Fruit fly (Drosophila melanogaster) whole organism, embryonic: Measurements from ENCODE around the gene Gr93d.

Experiments used
- ATbp ChIP-seq: fragments of 200-800 bp; sonication (Bioruptor generic); optimal IDR thresholded peaks from 2 replicates; lab custom pipeline; 2017; ENCODE audit warnings: missing biosample characterization, mild to moderate bottlenecking, missing genetic modification characterization, missing genetic modification reagents
- Blimp-1 ChIP-seq: fragments of 200-800 bp; sonication (Bioruptor generic); optimal IDR thresholded peaks from 3 replicates; lab custom pipeline; 2018; ENCODE audit warnings: missing biosample characterization, missing genetic modification characterization, mild to moderate bottlenecking, moderate library complexity, missing genetic modification reagents
- CG10209 ChIP-seq: fragments of 200-800 bp; sonication (Bioruptor generic); optimal IDR thresholded peaks from 3 replicates; lab custom pipeline; 2017; ENCODE audit warnings: missing biosample characterization, mild to moderate bottlenecking, missing genetic modification characterization, missing genetic modification reagents
- CG10366 ChIP-seq: fragments of 200-800 bp; sonication (Bioruptor generic); IDR thresholded peaks from 2 replicates; pipeline ENCODE4 v1.3.6; 2022; ENCODE audit warnings: missing biosample characterization, missing genetic modification characterization
- CG11504 ChIP-seq: fragments of 200-800 bp; sonication (Bioruptor generic); optimal IDR thresholded peaks from 3 replicates; lab custom pipeline; 2019; ENCODE audit warnings: missing biosample characterization, mild to moderate bottlenecking, missing genetic modification characterization, moderate library complexity
- CG11695 ChIP-seq: fragments of 200-800 bp; sonication (Bioruptor generic); IDR thresholded peaks from 3 replicates; pipeline ENCODE4 v1.3.6; 2022; ENCODE audit warnings: missing biosample characterization, missing genetic modification characterization
- CG12391 ChIP-seq: fragments of 200-800 bp; sonication (Bioruptor generic); optimal IDR thresholded peaks from 3 replicates; lab custom pipeline; 2018; ENCODE audit warnings: missing biosample characterization, mild to moderate bottlenecking, missing genetic modification characterization, moderate library complexity
- CG14441 ChIP-seq: fragments of 200-800 bp; sonication (Bioruptor generic); IDR thresholded peaks from 2 replicates; pipeline ENCODE4 v1.3.6; 2022; ENCODE audit warnings: missing biosample characterization, missing genetic modification characterization
- CG15269 ChIP-seq: fragments of 200-800 bp; sonication (Bioruptor generic); optimal IDR thresholded peaks from 2 replicates; lab custom pipeline; 2018; ENCODE audit warnings: missing biosample characterization, mild to moderate bottlenecking, missing genetic modification characterization, moderate library complexity
- CG16863 ChIP-seq: fragments of 200-800 bp; sonication (Bioruptor generic); optimal IDR thresholded peaks from 3 replicates; lab custom pipeline; 2016; ENCODE audit warnings: missing biosample characterization, missing genetic modification characterization
- CG17328 ChIP-seq: fragments of 200-800 bp; sonication (Bioruptor generic); IDR thresholded peaks from 2 replicates; pipeline ENCODE4 v1.3.6; 2022; ENCODE audit warnings: missing biosample characterization, missing genetic modification characterization
- CG17359 ChIP-seq: fragments of 200-800 bp; sonication (Bioruptor generic); optimal IDR thresholded peaks from 3 replicates; lab custom pipeline; 2018; ENCODE audit warnings: missing biosample characterization, mild to moderate bottlenecking, missing genetic modification characterization, moderate library complexity
- CG17829 ChIP-seq: fragments of 200-800 bp; optimal IDR thresholded peaks from 2 replicates; lab custom pipeline; 2019; ENCODE audit warnings: missing biosample characterization, mild to moderate bottlenecking, missing genetic modification characterization, moderate library complexity
- CG2199 ChIP-seq: fragments of 200-800 bp; sonication (Bioruptor generic); IDR thresholded peaks from 3 replicates; pipeline ENCODE4 v1.3.6; 2022; ENCODE audit warnings: missing biosample characterization, missing genetic modification characterization
- CG2678 ChIP-seq: fragments of 200-800 bp; sonication (Bioruptor generic); optimal IDR thresholded peaks from 3 replicates; lab custom pipeline; 2019; ENCODE audit warnings: missing biosample characterization, mild to moderate bottlenecking, missing genetic modification characterization, moderate library complexity
- CG2712 ChIP-seq: fragments of 200-800 bp; optimal IDR thresholded peaks from 3 replicates; lab custom pipeline; 2019; ENCODE audit warnings: missing biosample characterization, mild to moderate bottlenecking, missing genetic modification characterization, moderate library complexity
- CG2875 ChIP-seq: fragments of 200-800 bp; sonication (Bioruptor generic); optimal IDR thresholded peaks from 2 replicates; lab custom pipeline; 2017; ENCODE audit warnings: missing biosample characterization, mild to moderate bottlenecking, missing genetic modification characterization, missing genetic modification reagents
- CG42726 ChIP-seq: fragments of 200-800 bp; sonication (Bioruptor generic); IDR thresholded peaks from 2 replicates; pipeline ENCODE4 v1.3.6; 2022; ENCODE audit warnings: missing biosample characterization, missing genetic modification characterization; ENCODE audit not compliant: partially characterized antibody
- CG6683 ChIP-seq: fragments of 200-800 bp; sonication (Bioruptor generic); optimal IDR thresholded peaks from 2 replicates; lab custom pipeline; 2017; ENCODE audit warnings: missing biosample characterization, mild to moderate bottlenecking, missing genetic modification characterization, missing genetic modification reagents
- CG6813 ChIP-seq: fragments of 200-800 bp; sonication (Bioruptor generic); optimal IDR thresholded peaks from 2 replicates; lab custom pipeline; 2017; ENCODE audit warnings: missing biosample characterization, missing genetic modification characterization, mild to moderate bottlenecking, moderate library complexity, missing genetic modification reagents
- CG7372 ChIP-seq: fragments of 200-800 bp; sonication (Bioruptor generic); IDR thresholded peaks from 2 replicates; pipeline ENCODE4 v1.3.6; 2022; ENCODE audit warnings: missing biosample characterization, missing genetic modification characterization
- CG7839 ChIP-seq: fragments of 200-800 bp; sonication (Bioruptor generic); optimal IDR thresholded peaks from 3 replicates; lab custom pipeline; 2018; ENCODE audit warnings: missing biosample characterization, mild to moderate bottlenecking, missing genetic modification characterization, moderate library complexity
- CG8089 ChIP-seq: fragments of 200-800 bp; sonication (Bioruptor generic); optimal IDR thresholded peaks from 3 replicates; lab custom pipeline; 2016; ENCODE audit warnings: missing biosample characterization, missing genetic modification characterization
- CoRest ChIP-seq: fragments of 200-800 bp; sonication (Bioruptor generic); optimal IDR thresholded peaks from 3 replicates; lab custom pipeline; 2018; ENCODE audit warnings: missing biosample characterization, mild to moderate bottlenecking, missing genetic modification characterization, moderate library complexity
- Fer3 ChIP-seq: fragments of 200-800 bp; sonication (Bioruptor generic); optimal IDR thresholded peaks from 2 replicates; lab custom pipeline; 2018; ENCODE audit warnings: missing biosample characterization, mild to moderate bottlenecking, missing genetic modification characterization, moderate library complexity
- Hr51 ChIP-seq, 2 experiments: fragments of 200-800 bp; sonication (Bioruptor generic); optimal IDR thresholded peaks; 2 replicates in 1 of 2; 3 replicates in 1 of 2; lab custom pipeline; 2016 to 2018; ENCODE audit warnings: missing biosample characterization in 2 of 2, missing genetic modification characterization in 2 of 2, mild to moderate bottlenecking in 1 of 2, moderate library complexity in 1 of 2
- Oli ChIP-seq: fragments of 200-800 bp; sonication (Bioruptor generic); optimal IDR thresholded peaks from 2 replicates; lab custom pipeline; 2018; ENCODE audit warnings: missing biosample characterization, mild to moderate bottlenecking, missing genetic modification characterization, moderate library complexity
- PHDP ChIP-seq: fragments of 200-800 bp; sonication (Bioruptor generic); optimal IDR thresholded peaks from 3 replicates; lab custom pipeline; 2018; ENCODE audit warnings: missing biosample characterization, mild to moderate bottlenecking, missing genetic modification characterization, moderate library complexity
- Pdp1 ChIP-seq, 2 experiments: fragments of 200-800 bp; sonication (Bioruptor generic); optimal IDR thresholded peaks; 3 replicates each; lab custom pipeline; 2016; ENCODE audit warnings: missing biosample characterization in 2 of 2, missing genetic modification characterization in 2 of 2, mild to moderate bottlenecking in 1 of 2, moderate library complexity in 1 of 2
- Rfx ChIP-seq: fragments of 200-800 bp; sonication (Bioruptor generic); IDR thresholded peaks from 2 replicates; pipeline ENCODE4 v1.3.6; 2022; ENCODE audit warnings: missing biosample characterization, missing genetic modification characterization
- Sox100B ChIP-seq: fragments of 200-800 bp; sonication (Bioruptor generic); optimal IDR thresholded peaks from 3 replicates; lab custom pipeline; 2018; ENCODE audit warnings: missing biosample characterization, mild to moderate bottlenecking, missing genetic modification characterization
- Sox102F ChIP-seq: fragments of 200-800 bp; sonication (Bioruptor generic); optimal IDR thresholded peaks from 2 replicates; lab custom pipeline; 2018; ENCODE audit warnings: missing biosample characterization, mild to moderate bottlenecking, missing genetic modification characterization, moderate library complexity
- Xrp1 ChIP-seq: fragments of 200-800 bp; sonication (Bioruptor generic); IDR thresholded peaks from 2 replicates; pipeline ENCODE4 v1.3.6; 2022; ENCODE audit warnings: missing biosample characterization, missing genetic modification characterization
- ap ChIP-seq: fragments of 200-800 bp; sonication (Bioruptor generic); IDR thresholded peaks from 2 replicates; pipeline ENCODE4 v1.3.6; 2022; ENCODE audit warnings: missing biosample characterization, missing genetic modification characterization
- bowl ChIP-seq: fragments of 200-800 bp; sonication (Bioruptor generic); IDR thresholded peaks from 2 replicates; pipeline ENCODE4 v1.3.6; 2022; ENCODE audit warnings: missing biosample characterization, missing genetic modification characterization
- chm ChIP-seq: fragments of 200-800 bp; sonication (Bioruptor generic); IDR thresholded peaks from 2 replicates; pipeline ENCODE4 v1.3.6; 2022; ENCODE audit warnings: missing biosample characterization, missing genetic modification characterization
- ci ChIP-seq: fragments of 200-800 bp; sonication (Bioruptor generic); IDR thresholded peaks from 3 replicates; pipeline ENCODE4 v1.3.6; 2022; ENCODE audit warnings: missing biosample characterization, missing genetic modification characterization
- dmrt99B ChIP-seq: fragments of 200-800 bp; sonication (Bioruptor generic); optimal IDR thresholded peaks from 2 replicates; lab custom pipeline; 2018; ENCODE audit warnings: missing biosample characterization, mild to moderate bottlenecking, missing genetic modification characterization, moderate library complexity
- fd3F ChIP-seq: fragments of 200-800 bp; sonication (Bioruptor generic); optimal IDR thresholded peaks from 2 replicates; lab custom pipeline; 2018; ENCODE audit warnings: missing biosample characterization, mild to moderate bottlenecking, missing genetic modification characterization, moderate library complexity
- fu2 ChIP-seq: fragments of 200-800 bp; sonication (Bioruptor generic); optimal IDR thresholded peaks from 2 replicates; lab custom pipeline; 2016; ENCODE audit warnings: missing biosample characterization, missing genetic modification characterization
- gem ChIP-seq: fragments of 200-800 bp; sonication (Bioruptor generic); optimal IDR thresholded peaks from 2 replicates; lab custom pipeline; 2019; ENCODE audit warnings: missing biosample characterization, mild to moderate bottlenecking, missing genetic modification characterization, moderate library complexity
- grau ChIP-seq: fragments of 200-800 bp; optimal IDR thresholded peaks from 3 replicates; lab custom pipeline; 2019; ENCODE audit warnings: missing biosample characterization, mild to moderate bottlenecking, missing genetic modification characterization, moderate library complexity
- kay ChIP-seq: fragments of 200-800 bp; sonication (Bioruptor generic); optimal IDR thresholded peaks from 2 replicates; lab custom pipeline; 2016; ENCODE audit warnings: missing biosample characterization, missing genetic modification characterization
- sens ChIP-seq: fragments of 200-800 bp; sonication (Bioruptor generic); peaks from one replicate; lab custom pipeline; 2016; ENCODE audit warnings: missing biosample characterization, missing genetic modification characterization
- sisA ChIP-seq: fragments of 200-800 bp; sonication (Bioruptor generic); IDR thresholded peaks from 2 replicates; pipeline ENCODE4 v1.3.6; 2022; ENCODE audit warnings: missing biosample characterization, missing genetic modification characterization
- tgo ChIP-seq: fragments of 200-800 bp; sonication (Bioruptor generic); IDR thresholded peaks from 3 replicates; pipeline ENCODE4 v1.3.6; 2022; ENCODE audit warnings: missing biosample characterization, missing genetic modification characterization
- tna ChIP-seq: fragments of 200-800 bp; sonication (Bioruptor generic); IDR thresholded peaks from 2 replicates; pipeline ENCODE4 v1.3.6; 2022; ENCODE audit warnings: missing biosample characterization, missing genetic modification characterization; ENCODE audit not compliant: partially characterized antibody
- unpg ChIP-seq: fragments of 200-800 bp; sonication (Bioruptor generic); optimal IDR thresholded peaks from 3 replicates; lab custom pipeline; 2018; ENCODE audit warnings: missing biosample characterization, mild to moderate bottlenecking, missing genetic modification characterization, moderate library complexity

Gene Gr93d

DNA sequence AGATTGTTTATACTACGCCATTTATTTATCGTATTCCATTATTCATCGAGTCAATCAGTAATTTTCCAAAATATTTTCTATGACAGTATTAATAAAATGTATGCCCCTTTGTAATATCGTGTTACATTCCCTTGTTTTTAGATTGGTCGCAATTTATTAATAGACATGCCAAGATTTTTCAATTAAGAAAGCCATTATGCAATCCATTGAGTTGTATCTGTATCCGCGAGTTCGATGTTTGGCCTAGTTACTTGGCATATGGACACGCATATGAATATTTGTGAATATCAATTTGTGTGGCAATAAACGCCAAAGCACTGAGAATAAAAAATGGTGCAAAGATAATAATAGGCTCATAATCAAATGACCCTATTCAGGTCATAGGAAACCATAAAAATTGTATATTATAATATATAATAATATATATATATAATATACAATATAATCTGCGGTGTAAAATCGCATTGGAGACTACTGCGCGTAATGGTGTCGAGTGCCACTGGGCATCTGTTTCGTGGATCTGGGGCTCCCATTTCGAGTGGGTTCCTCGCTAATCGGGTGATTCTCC lies 17.4 kb upstream of the Gr93d start:
- no peak for TF ChIP-seq CG16863
- peak; percentile 4 for TF ChIP-seq CG17829 (tag; lab: Kevin White, UChicago)
- TF ChIP-seq Rfx (GFP tag; lab: Robert Waterston, UW): 0 out of 2 replicates have a peak, but pooled peaks have one; percentile 7
- peak; percentile 33; the same call in 1 of the 2 replicates for TF ChIP-seq bowl (GFP tag; lab: Robert Waterston, UW)
- peak; percentile 17 for TF ChIP-seq Fer3 (tag; lab: Kevin White, UChicago)
- TF ChIP-seq CG17328 (GFP tag; lab: Robert Waterston, UW): peak; percentile 25; the same call in 1 of the 2 replicates
- TF ChIP-seq CG42726: no peak
- peak; percentile 57 for TF ChIP-seq Sox102F (GFP tag; lab: Kevin White, UChicago)
- peak; percentile 14 for TF ChIP-seq ATbp (GFP tag; lab: Kevin White, UChicago)
- TF ChIP-seq fd3F (GFP tag; lab: Kevin White, UChicago): no peak
- peak in 1 of 2 experiments; percentile 79 for TF ChIP-seq Pdp1 (GFP tag; optimal IDR thresholded peaks at IDR 0.05; lab: Kevin White, UChicago)
- TF ChIP-seq fu2: no peak
- no peak for TF ChIP-seq CG11695 (GFP tag; lab: Robert Waterston, UW)
- TF ChIP-seq CG2678 (tag; lab: Kevin White, UChicago): peak; percentile 38
- peak; percentile 7 for TF ChIP-seq CoRest (tag; lab: Kevin White, UChicago)
- TF ChIP-seq dmrt99B: peak; percentile 51
- TF ChIP-seq CG2875 (GFP tag; lab: Kevin White, UChicago): no peak
- peak; percentile 22 for TF ChIP-seq PHDP (tag; lab: Kevin White, UChicago)
- TF ChIP-seq chm (GFP tag; lab: Robert Waterston, UW): no peak
- TF ChIP-seq CG11504 (tag; lab: Kevin White, UChicago): peak; percentile 34
- TF ChIP-seq CG14441: peak; percentile 14; the same call in 1 of the 2 replicates
- peak in 1 of 2 experiments; percentile 64 for TF ChIP-seq Hr51 (GFP tag; optimal IDR thresholded peaks at IDR 0.05; lab: Kevin White, UChicago)
- no peak for TF ChIP-seq tna (GFP tag; lab: Robert Waterston, UW)
- TF ChIP-seq CG7372 (GFP tag; lab: Robert Waterston, UW): no peak
- TF ChIP-seq CG2199 (GFP tag; lab: Robert Waterston, UW): no peak
- TF ChIP-seq CG6813: peak; percentile 5
- peak; percentile 43 for TF ChIP-seq CG12391 (tag; lab: Kevin White, UChicago)
- peak; percentile 13 for TF ChIP-seq Oli (tag; lab: Kevin White, UChicago)
- TF ChIP-seq tgo: peak; percentile 30; the same call in 1 of the 3 replicates
- no peak for TF ChIP-seq CG6683 (GFP tag; lab: Kevin White, UChicago)
- TF ChIP-seq ap (GFP tag; lab: Robert Waterston, UW): peak; percentile 8; the same call in 1 of the 2 replicates
- TF ChIP-seq Blimp-1 (GFP tag; lab: Kevin White, UChicago): no peak
- TF ChIP-seq CG10366: 0 out of 2 replicates have a peak, but pooled peaks have one; percentile 9
- peak; percentile 19 for TF ChIP-seq CG17359 (tag; lab: Kevin White, UChicago)
- TF ChIP-seq unpg (GFP tag; lab: Kevin White, UChicago): peak; percentile 2
- TF ChIP-seq CG15269: peak; percentile 32
- TF ChIP-seq CG2712 (tag; lab: Kevin White, UChicago): peak; percentile 21
- peak; percentile 3 for TF ChIP-seq grau (tag; lab: Kevin White, UChicago)
- TF ChIP-seq CG10209 (GFP tag; lab: Kevin White, UChicago): peak; percentile 20
- TF ChIP-seq ci (GFP tag; lab: Robert Waterston, UW): peak; percentile 52; the same call in 1 of the 3 replicates
- peak; percentile 19 for TF ChIP-seq sens (GFP tag; lab: Kevin White, UChicago)
- TF ChIP-seq Xrp1: 0 out of 2 replicates have a peak, but pooled peaks have one; percentile 35
- no peak for TF ChIP-seq CG8089 (GFP tag; lab: Kevin White, UChicago)
- no peak for TF ChIP-seq kay (GFP tag; lab: Kevin White, UChicago)
- peak; percentile 20 for TF ChIP-seq CG7839
- TF ChIP-seq sisA (GFP tag; lab: Robert Waterston, UW): 0 out of 2 replicates have a peak, but pooled peaks have one; percentile 7
- TF ChIP-seq gem: peak; percentile 24
- no peak for TF ChIP-seq Sox100B (GFP tag; lab: Kevin White, UChicago)
